Fruit fly (Drosophila melanogaster): ENCODE data around the gene CadN.

DNA sequence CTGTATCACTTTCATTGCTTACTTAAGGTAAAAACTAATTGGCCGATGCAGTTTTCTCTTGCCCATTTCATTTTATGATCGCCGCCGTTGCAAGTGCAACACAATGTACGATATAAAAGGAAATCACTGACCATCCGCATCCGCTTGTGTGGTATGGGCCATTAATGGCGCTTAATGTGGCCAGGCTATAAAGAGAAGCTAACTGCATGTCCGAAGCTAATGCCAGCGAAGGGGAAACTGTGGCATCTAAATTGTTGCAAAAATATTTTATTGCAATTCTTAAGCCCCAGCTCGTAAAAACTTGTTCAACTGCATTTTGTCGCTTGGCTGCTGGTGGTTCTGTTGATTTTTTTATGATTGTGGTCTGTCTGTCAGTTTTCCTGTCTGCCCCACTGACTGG lies 106.9 kb downstream of the CadN start:
- no peak for TF ChIP-seq Hr39 (GFP tag; optimal IDR thresholded peaks at IDR 0.05)
- no peak for TF ChIP-seq achi (GFP tag; optimal IDR thresholded peaks at IDR 0.05)
- no peak for TF ChIP-seq ss (GFP tag; optimal IDR thresholded peaks at IDR 0.05)
- no peak for TF ChIP-seq CG11294 (GFP tag; IDR thresholded peaks at IDR 0.05)

Data from whole organism, prepupa.